Worm (Caenorhabditis elegans): Measurements from ENCODE around the gene lin-12.

The lin-12 gene

DNA sequence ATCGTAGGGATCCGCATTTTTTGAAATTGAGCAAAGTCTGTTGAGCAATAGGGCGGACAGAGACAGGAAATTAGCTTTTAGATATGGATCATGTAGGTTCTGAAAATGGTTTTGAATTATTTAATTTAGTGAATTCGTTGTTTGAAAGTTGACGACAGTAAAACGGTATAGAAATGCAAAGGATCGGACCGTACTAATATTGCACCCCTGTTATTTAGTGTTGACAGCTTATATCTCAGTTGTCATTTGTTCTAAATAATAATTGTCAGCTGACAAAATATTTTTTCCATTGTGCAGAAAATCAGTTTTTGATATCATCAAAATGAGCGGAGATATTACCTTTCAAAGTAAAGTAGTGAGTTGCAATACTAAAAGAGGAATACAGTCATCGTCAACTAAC lies at the start of gene lin-12:
lin-12 (minus strand) TSS at position 101 of the 400 bp plus-strand sequence.
- TF ChIP-seq lin-39 (tag; optimal IDR thresholded peaks at IDR 0.05) (no peak), nhr-12 (tag; optimal IDR thresholded peaks at IDR 0.05) (no peak), unc-39 (tag; optimal IDR thresholded peaks at IDR 0.05) (no peak), hmg-11 (tag; optimal IDR thresholded peaks at IDR 0.05) (no peak)

DNA sequence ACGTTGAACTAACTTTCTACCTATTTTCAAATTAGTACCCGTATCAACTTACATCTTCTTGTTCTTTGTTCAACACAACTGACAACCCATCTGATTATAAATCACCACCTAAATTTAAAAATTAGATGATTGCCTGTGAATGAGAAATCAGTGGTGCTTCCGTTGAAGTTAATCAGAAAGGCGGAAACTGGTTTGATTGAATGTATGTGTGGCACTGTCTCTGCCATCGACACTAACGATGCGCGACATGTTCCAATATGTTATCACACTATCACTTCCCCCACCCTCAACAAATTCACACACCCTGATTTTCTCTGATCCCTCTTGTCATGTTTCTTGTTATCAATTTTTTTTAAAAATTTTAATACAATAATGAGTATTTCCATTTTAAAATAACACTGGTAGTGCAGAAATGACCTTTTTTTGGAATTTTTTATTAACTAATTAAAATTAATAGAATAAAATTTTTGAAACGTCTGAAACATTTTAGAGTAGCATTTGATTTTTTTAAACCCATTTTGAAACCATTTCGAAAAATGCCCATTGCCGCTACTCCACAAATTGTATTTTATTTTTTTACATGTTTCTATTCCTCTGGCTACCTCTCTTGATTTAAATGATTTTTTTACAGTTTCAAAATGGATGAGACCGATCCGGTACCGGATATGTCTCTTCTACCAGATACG lies 47.8 kb upstream of the lin-12 start, which contains the start of gene ced-11:
ced-11 (plus strand) TSS at position 636 of the 686 bp plus-strand sequence.
- TF ChIP-seq unc-39 (tag; optimal IDR thresholded peaks at IDR 0.05), result no peak
- TF ChIP-seq nhr-11 (tag; optimal IDR thresholded peaks at IDR 0.05), result no peak
- no peak for TF ChIP-seq ztf-11 (tag; optimal IDR thresholded peaks at IDR 0.05)
- TF ChIP-seq aly-2 (tag; optimal IDR thresholded peaks at IDR 0.05), result no peak
- TF ChIP-seq skn-1 (tag; optimal IDR thresholded peaks at IDR 0.05), result no peak
- TF ChIP-seq egl-5 (tag; optimal IDR thresholded peaks at IDR 0.05), result no peak
- TF ChIP-seq nhr-12 (tag; optimal IDR thresholded peaks at IDR 0.05), result no peak
- TF ChIP-seq daf-12 (tag; optimal IDR thresholded peaks at IDR 0.05), result no peak
- TF ChIP-seq jun-1 (tag; optimal IDR thresholded peaks at IDR 0.05), result no peak
- no peak for TF ChIP-seq elt-1 (tag; optimal IDR thresholded peaks at IDR 0.05)
- TF ChIP-seq nhr-77 (tag; optimal IDR thresholded peaks at IDR 0.05), result no peak
- no peak for TF ChIP-seq lsy-12 (tag; optimal IDR thresholded peaks at IDR 0.05)
- TF ChIP-seq eor-1 (tag; optimal IDR thresholded peaks at IDR 0.05), result no peak
- no peak for TF ChIP-seq ztf-4 (tag; optimal IDR thresholded peaks at IDR 0.05)
- TF ChIP-seq pha-4 (tag; optimal IDR thresholded peaks at IDR 0.05), result no peak
- TF ChIP-seq nhr-25 (tag; optimal IDR thresholded peaks at IDR 0.05), result no peak
- TF ChIP-seq pqm-1 (tag; optimal IDR thresholded peaks at IDR 0.05), result no peak

ce11 chrIII:9118314-9118850 lies 47.1 kb upstream of the lin-12 start, which contains the start of gene grl-11:
TSS of gene grl-11 (minus strand) at chrIII:9118364.
- TF ChIP-seq unc-39 (tag; optimal IDR thresholded peaks at IDR 0.05) (no peak), nhr-11 (tag; optimal IDR thresholded peaks at IDR 0.05) (no peak)

ce11 chrIII:9115745-9116144 lies 44.5 kb upstream of the lin-12 start:
- TF ChIP-seq sea-2 (GFP tag; optimal IDR thresholded peaks at IDR 0.05) (no peak), ceh-82 (tag; optimal IDR thresholded peaks at IDR 0.05) (no peak), aly-2 (tag; optimal IDR thresholded peaks at IDR 0.05) (no peak), nhr-67 (tag; optimal IDR thresholded peaks at IDR 0.05) (no peak), lin-39 (tag; optimal IDR thresholded peaks at IDR 0.05) (no peak), egl-5 (tag; optimal IDR thresholded peaks at IDR 0.05) (no peak), pqm-1 (tag; optimal IDR thresholded peaks at IDR 0.05) (no peak), elt-3 (tag; optimal IDR thresholded peaks at IDR 0.05) (no peak), nhr-25 (tag; optimal IDR thresholded peaks at IDR 0.05) (no peak), nfya-1 (tag; optimal IDR thresholded peaks at IDR 0.05; ENCODE audit: insufficient read depth) (no peak), nhr-43 (tag; optimal IDR thresholded peaks at IDR 0.05; ENCODE audit: poor library complexity, severe bottlenecking) (no peak), mdl-1 (tag; optimal IDR thresholded peaks at IDR 0.05) (no peak), nhr-12 (tag; optimal IDR thresholded peaks at IDR 0.05) (no peak), elt-2 (tag; optimal IDR thresholded peaks at IDR 0.05) (no peak), nhr-76 (tag; optimal IDR thresholded peaks at IDR 0.05) (no peak), ztf-4 (tag; optimal IDR thresholded peaks at IDR 0.05) (no peak), nhr-23 (tag; optimal IDR thresholded peaks at IDR 0.05) (no peak), egl-27 (tag; optimal IDR thresholded peaks at IDR 0.05) (no peak)

ce11 chrIII:9114649-9115048 lies 43.4 kb upstream of the lin-12 start, which contains the start of gene ZK512.1:
TSS of gene ZK512.1 (plus strand) at chrIII:9114949.
- TF ChIP-seq egl-27 (tag; optimal IDR thresholded peaks at IDR 0.05), result no peak
- no peak for TF ChIP-seq daf-12 (tag; optimal IDR thresholded peaks at IDR 0.05)
- no peak for TF ChIP-seq R02D3.7 (tag; optimal IDR thresholded peaks at IDR 0.05)
- TF ChIP-seq ceh-16 (tag; optimal IDR thresholded peaks at IDR 0.05), result no peak
- no peak for TF ChIP-seq ceh-82 (tag; optimal IDR thresholded peaks at IDR 0.05)
- no peak for TF ChIP-seq ztf-4 (tag; optimal IDR thresholded peaks at IDR 0.05)
- no peak for TF ChIP-seq nhr-76 (tag; optimal IDR thresholded peaks at IDR 0.05)
- TF ChIP-seq pha-4 (tag; optimal IDR thresholded peaks at IDR 0.05), result no peak
- no peak for TF ChIP-seq lin-39 (tag; optimal IDR thresholded peaks at IDR 0.05)
- no peak for TF ChIP-seq fkh-2 (tag; optimal IDR thresholded peaks at IDR 0.05)
- no peak for TF ChIP-seq nfya-1 (tag; optimal IDR thresholded peaks at IDR 0.05; ENCODE audit: insufficient read depth)
- no peak for TF ChIP-seq fos-1 (tag; optimal IDR thresholded peaks at IDR 0.05)
- TF ChIP-seq mml-1 (tag; optimal IDR thresholded peaks at IDR 0.05), result no peak
- no peak for TF ChIP-seq nhr-25 (tag; optimal IDR thresholded peaks at IDR 0.05)
- TF ChIP-seq pqm-1 (tag; optimal IDR thresholded peaks at IDR 0.05), result no peak
